Fruit fly (Drosophila melanogaster): ENCODE results near the gene cv-c.

Gene cv-c

dm6 chr3R:14478438-14479033 is 3.0 kb downstream of the cv-c start:
- TF ChIP-seq achi (GFP tag; optimal IDR thresholded peaks at IDR 0.05) = peak; percentile 1
- no peak for TF ChIP-seq dsx (GFP tag; optimal IDR thresholded peaks at IDR 0.05; ENCODE audit: poor library complexity, severe bottlenecking)
- TF ChIP-seq salr (GFP tag; optimal IDR thresholded peaks at IDR 0.05) = peak in 1 of 2 experiments; percentile 42
- no peak for TF ChIP-seq Sox102F (GFP tag; optimal IDR thresholded peaks at IDR 0.05)
- peak; percentile 15 for TF ChIP-seq CG3919 (GFP tag; optimal IDR thresholded peaks at IDR 0.05)
- TF ChIP-seq Hr4 (GFP tag; optimal IDR thresholded peaks at IDR 0.05) = no peak
- TF ChIP-seq Eip78C (GFP tag) = peak; percentile 68
- TF ChIP-seq CG15336 (GFP tag; IDR thresholded peaks at IDR 0.05) = peak; percentile 40; the same call in 1 of the 2 replicates
- TF ChIP-seq CG11294 (GFP tag; IDR thresholded peaks at IDR 0.05) = no peak
- no peak for TF ChIP-seq CG10669 (GFP tag; optimal IDR thresholded peaks at IDR 0.05)

- TF ChIP-seq CG16779 (tag; optimal IDR thresholded peaks at IDR 0.05) = no peak
- TF ChIP-seq fkh (GFP tag; optimal IDR thresholded peaks at IDR 0.05) = no peak
- TF ChIP-seq Eip78C (GFP tag) = no peak
- TF ChIP-seq OdsH (GFP tag; optimal IDR thresholded peaks at IDR 0.05) = no peak
- TF ChIP-seq Smox (GFP tag; optimal IDR thresholded peaks at IDR 0.05) = no peak
- no peak for TF ChIP-seq Met (GFP tag; optimal IDR thresholded peaks at IDR 0.05)
- no peak for TF ChIP-seq dac (GFP tag; optimal IDR thresholded peaks at IDR 0.05)
- no peak for TF ChIP-seq Lpt (GFP tag; optimal IDR thresholded peaks at IDR 0.05)
- TF ChIP-seq svp (GFP tag) = no peak
- TF ChIP-seq achi (GFP tag; optimal IDR thresholded peaks at IDR 0.05) = no peak
- no peak for TF ChIP-seq Sox102F (GFP tag; optimal IDR thresholded peaks at IDR 0.05)
- TF ChIP-seq Blimp-1 (GFP tag; optimal IDR thresholded peaks at IDR 0.05) = no peak
- TF ChIP-seq Ets96B (tag; optimal IDR thresholded peaks at IDR 0.05) = no peak
- TF ChIP-seq eg (GFP tag; IDR thresholded peaks at IDR 0.05) = no peak
- TF ChIP-seq Hr39 (GFP tag; optimal IDR thresholded peaks at IDR 0.05) = no peak
Measured at dm6 chr3R:14477877-14478437, 3.6 kb downstream of the cv-c start.

- no peak for TF ChIP-seq net (GFP tag; optimal IDR thresholded peaks at IDR 0.05)
- TF ChIP-seq fkh (GFP tag; optimal IDR thresholded peaks at IDR 0.05) = peak; percentile 64
- TF ChIP-seq CG10631 (GFP tag; optimal IDR thresholded peaks at IDR 0.05) = no peak
- TF ChIP-seq Sox102F (GFP tag; optimal IDR thresholded peaks at IDR 0.05) = no peak
- peak; percentile 1 for TF ChIP-seq svp (GFP tag)
Measured at dm6 chr3R:14477085-14477762, 4.3 kb downstream of the cv-c start.

- TF ChIP-seq Ets96B (tag; optimal IDR thresholded peaks at IDR 0.05) (peak; percentile 59), CG3032 (tag; optimal IDR thresholded peaks at IDR 0.05) (peak; percentile 49), CG10669 (GFP tag; optimal IDR thresholded peaks at IDR 0.05) (peak; percentile 48), svp (GFP tag) (peak; percentile 31), Eip93F (GFP tag; optimal IDR thresholded peaks at IDR 0.05) (no peak), dsx (GFP tag; optimal IDR thresholded peaks at IDR 0.05; ENCODE audit: poor library complexity, severe bottlenecking) (peak; percentile 89), CG6792 (GFP tag; optimal IDR thresholded peaks at IDR 0.05) (peak; percentile 45), Eip78C (GFP tag) (peak; percentile 87), achi (GFP tag; optimal IDR thresholded peaks at IDR 0.05) (peak; percentile 65), net (GFP tag; optimal IDR thresholded peaks at IDR 0.05) (peak; percentile 70), CG16779 (tag; optimal IDR thresholded peaks at IDR 0.05) (peak; percentile 46), esn (GFP tag; optimal IDR thresholded peaks at IDR 0.05) (peak; percentile 38), OdsH (GFP tag; optimal IDR thresholded peaks at IDR 0.05) (peak; percentile 77), Eip75B (GFP tag; optimal IDR thresholded peaks at IDR 0.05) (peak; percentile 62), pdm3 (GFP tag; optimal IDR thresholded peaks at IDR 0.05) (peak; percentile 74), salr (GFP tag; optimal IDR thresholded peaks at IDR 0.05) (peak in 1 of 2 experiments; percentile 54), CG10631 (GFP tag; optimal IDR thresholded peaks at IDR 0.05) (peak; percentile 67), topi (GFP tag; optimal IDR thresholded peaks at IDR 0.05) (peak; percentile 30), cyc (GFP tag; optimal IDR thresholded peaks at IDR 0.05) (peak; percentile 48), vri (GFP tag; optimal IDR thresholded peaks at IDR 0.05) (no peak), Smox (GFP tag; optimal IDR thresholded peaks at IDR 0.05) (peak; percentile 20), CG31627 (GFP tag; optimal IDR thresholded peaks at IDR 0.05) (peak; percentile 32), fd59A (GFP tag; optimal IDR thresholded peaks at IDR 0.05) (peak; percentile 23), Hr38 (GFP tag; optimal IDR thresholded peaks at IDR 0.05) (no peak), CG11294 (GFP tag; IDR thresholded peaks at IDR 0.05) (peak; percentile 85), CG11762 (GFP tag; optimal IDR thresholded peaks at IDR 0.05; ENCODE audit: insufficient read depth) (peak; percentile 62), eg (GFP tag; IDR thresholded peaks at IDR 0.05) (peak; percentile 95), spab (GFP tag; optimal IDR thresholded peaks at IDR 0.05) (peak; percentile 36), CG8319 (GFP tag; optimal IDR thresholded peaks at IDR 0.05) (peak; percentile 0), CG4318 (GFP tag; optimal IDR thresholded peaks at IDR 0.05) (peak; percentile 83), CG6854 (GFP tag; optimal IDR thresholded peaks at IDR 0.05) (no peak)
Measured at dm6 chr3R:14476273-14476672, 5.2 kb downstream of the cv-c start.

Measured in whole organism, prepupa.